Worm (Caenorhabditis elegans) whole organism, L2 larva: Measurements from ENCODE around the gene C01G6.3.

Experiments used
- C34F6.9 ChIP-seq: fragments of 150-350 bp; optimal IDR thresholded peaks from 2 replicates; lab custom pipeline; 2014; ENCODE audit warnings: missing biosample characterization, missing genetic modification characterization
- F13H6.1 ChIP-seq: sonication (generic microtip); optimal IDR thresholded peaks from 2 replicates; lab custom pipeline; 2016; ENCODE audit warnings: missing genetic modification characterization, missing compliant biosample characterization
- R02D3.7 ChIP-seq: fragments of 150-350 bp; optimal IDR thresholded peaks from 2 replicates; lab custom pipeline; 2014; ENCODE audit warnings: missing biosample characterization, missing genetic modification characterization
- Y55F3AM.14 ChIP-seq: fragments of 200-800 bp; sonication (Bioruptor generic); optimal IDR thresholded peaks from 2 replicates; lab custom pipeline; 2018; ENCODE audit warnings: mild to moderate bottlenecking, missing genetic modification characterization, missing compliant biosample characterization
- ZK546.5 ChIP-seq: sonication (generic microtip); optimal IDR thresholded peaks from 2 replicates; lab custom pipeline; 2017; ENCODE audit warnings: missing biosample characterization, missing genetic modification characterization
- alr-1 ChIP-seq: fragments of 150-350 bp; optimal IDR thresholded peaks from 2 replicates; lab custom pipeline; 2014; ENCODE audit warnings: missing biosample characterization, missing genetic modification characterization
- aly-2 ChIP-seq: fragments of 150-350 bp; optimal IDR thresholded peaks from 2 replicates; lab custom pipeline; 2014; ENCODE audit warnings: missing biosample characterization, missing genetic modification characterization
- blmp-1 ChIP-seq: sonication (generic microtip); optimal IDR thresholded peaks from 2 replicates; lab custom pipeline; 2017; ENCODE audit warnings: missing genetic modification characterization, mild to moderate bottlenecking, missing compliant biosample characterization, antibody characterized with exemption, moderate library complexity; ENCODE audit not compliant: insufficient read depth
- ceh-16 ChIP-seq: fragments of 150-350 bp; optimal IDR thresholded peaks from 2 replicates; lab custom pipeline; 2014; ENCODE audit warnings: missing biosample characterization, missing genetic modification characterization
- ceh-82 ChIP-seq: fragments of 150-350 bp; optimal IDR thresholded peaks from 2 replicates; lab custom pipeline; 2014; ENCODE audit warnings: missing biosample characterization, missing genetic modification characterization
- crh-2 ChIP-seq: sonication (generic microtip); optimal IDR thresholded peaks from 2 replicates; lab custom pipeline; 2017; ENCODE audit warnings: missing biosample characterization, missing genetic modification characterization
- dmd-4 ChIP-seq: sonication (generic microtip); optimal IDR thresholded peaks from 2 replicates; lab custom pipeline; 2017; ENCODE audit warnings: missing biosample characterization, missing genetic modification characterization
- egl-27 ChIP-seq: sonication (generic microtip); optimal IDR thresholded peaks from 3 replicates; lab custom pipeline; 2017; ENCODE audit warnings: missing biosample characterization, missing genetic modification reagents, missing genetic modification characterization
- elt-1 ChIP-seq: fragments of 150-350 bp; optimal IDR thresholded peaks from 2 replicates; lab custom pipeline; 2014; ENCODE audit warnings: missing biosample characterization, missing genetic modification characterization
- elt-3 ChIP-seq: sonication (generic microtip); optimal IDR thresholded peaks from 2 replicates; lab custom pipeline; 2017; ENCODE audit warnings: missing biosample characterization, missing genetic modification characterization
- fos-1 ChIP-seq: fragments of 150-350 bp; optimal IDR thresholded peaks from 2 replicates; lab custom pipeline; 2014; ENCODE audit warnings: missing biosample characterization, missing genetic modification characterization
- gmeb-1 ChIP-seq: fragments of 150-350 bp; optimal IDR thresholded peaks from 2 replicates; lab custom pipeline; 2014; ENCODE audit warnings: missing biosample characterization, missing genetic modification characterization
- lin-11 ChIP-seq: fragments of 150-350 bp; sonication (generic microtip); optimal IDR thresholded peaks from 2 replicates; lab custom pipeline; 2014; ENCODE audit warnings: missing biosample characterization, missing genetic modification characterization, inconsistent platforms, mixed read lengths
- lin-13 ChIP-seq: fragments of 150-350 bp; optimal IDR thresholded peaks from 2 replicates; lab custom pipeline; 2014; ENCODE audit warnings: missing biosample characterization, missing genetic modification reagents, missing genetic modification characterization
- lin-39 ChIP-seq: fragments of 150-350 bp; optimal IDR thresholded peaks from 2 replicates; lab custom pipeline; 2014; ENCODE audit warnings: missing biosample characterization, missing genetic modification reagents, missing genetic modification characterization
- lsy-2 ChIP-seq, 2 experiments: fragments of 150-350 bp in 1 of 2; sonication (generic microtip) in 1 of 2; optimal IDR thresholded peaks; 2 replicates each; lab custom pipeline; 2014 to 2017; ENCODE audit warnings: missing biosample characterization in 2 of 2, missing genetic modification characterization in 2 of 2
- mab-5 ChIP-seq: fragments of 150-350 bp; optimal IDR thresholded peaks from 2 replicates; lab custom pipeline; 2014; ENCODE audit warnings: missing biosample characterization, missing genetic modification characterization
- mdl-1 ChIP-seq, 2 experiments: fragments of 150-350 bp in 1 of 2; sonication (generic microtip) in 1 of 2; optimal IDR thresholded peaks; 2 replicates each; lab custom pipeline; 2017; ENCODE audit warnings: missing biosample characterization in 2 of 2, missing genetic modification characterization in 2 of 2
- nhr-10 ChIP-seq: sonication (generic microtip); optimal IDR thresholded peaks from 2 replicates; lab custom pipeline; 2017; ENCODE audit warnings: missing biosample characterization, missing genetic modification characterization
- nhr-11 ChIP-seq: fragments of 150-350 bp; optimal IDR thresholded peaks from 2 replicates; lab custom pipeline; 2014; ENCODE audit warnings: missing biosample characterization, missing genetic modification characterization
- nhr-12 ChIP-seq: fragments of 150-350 bp; optimal IDR thresholded peaks from 2 replicates; lab custom pipeline; 2014; ENCODE audit warnings: missing biosample characterization, missing genetic modification characterization
- nhr-129 ChIP-seq: fragments of 150-350 bp; optimal IDR thresholded peaks from 2 replicates; lab custom pipeline; 2014; ENCODE audit warnings: missing biosample characterization, missing genetic modification characterization
- nhr-21 ChIP-seq: fragments of 150-350 bp; optimal IDR thresholded peaks from 2 replicates; lab custom pipeline; 2014; ENCODE audit warnings: missing biosample characterization, missing genetic modification characterization
- nhr-237 ChIP-seq: fragments of 150-350 bp; optimal IDR thresholded peaks from 2 replicates; lab custom pipeline; 2014; ENCODE audit warnings: missing biosample characterization, missing genetic modification characterization
- nhr-25 ChIP-seq: fragments of 150-350 bp; sonication (generic microtip); optimal IDR thresholded peaks from 3 replicates; lab custom pipeline; 2014; ENCODE audit warnings: missing biosample characterization, missing genetic modification characterization
- nhr-6 ChIP-seq: fragments of 150-350 bp; optimal IDR thresholded peaks from 2 replicates; lab custom pipeline; 2014; ENCODE audit warnings: missing biosample characterization, missing genetic modification characterization
- nhr-77 ChIP-seq: fragments of 150-350 bp; optimal IDR thresholded peaks from 2 replicates; lab custom pipeline; 2014; ENCODE audit warnings: missing biosample characterization, missing genetic modification characterization
- peb-1 ChIP-seq: fragments of 150-350 bp; optimal IDR thresholded peaks from 2 replicates; lab custom pipeline; 2014; ENCODE audit warnings: missing biosample characterization, missing genetic modification characterization
- skn-1 ChIP-seq: sonication (generic microtip); optimal IDR thresholded peaks from 2 replicates; lab custom pipeline; 2017; ENCODE audit warnings: missing biosample characterization, missing genetic modification characterization
- sma-3 ChIP-seq: sonication (generic microtip); optimal IDR thresholded peaks from 2 replicates; lab custom pipeline; 2016; ENCODE audit warnings: missing genetic modification reagents, missing genetic modification characterization, missing compliant biosample characterization
- sma-9 ChIP-seq, 2 experiments: fragments of 150-350 bp in 1 of 2; sonication (generic microtip) in 1 of 2; optimal IDR thresholded peaks; 2 replicates each; lab custom pipeline; 2014 to 2016; ENCODE audit warnings: missing genetic modification characterization in 2 of 2, mild to moderate bottlenecking in 1 of 2, missing biosample characterization in 1 of 2, missing compliant biosample characterization in 1 of 2, missing genetic modification reagents in 1 of 2, moderate library complexity in 1 of 2
- snpc-4 ChIP-seq: fragments of 150-350 bp; optimal IDR thresholded peaks from 2 replicates; lab custom pipeline; 2014; ENCODE audit warnings: missing biosample characterization, missing genetic modification characterization
- unc-39 ChIP-seq: fragments of 150-350 bp; optimal IDR thresholded peaks from 2 replicates; lab custom pipeline; 2014; ENCODE audit warnings: missing biosample characterization, missing genetic modification characterization
- unc-55 ChIP-seq: fragments of 150-350 bp; sonication (generic microtip); optimal IDR thresholded peaks from 3 replicates; lab custom pipeline; 2014; ENCODE audit warnings: missing biosample characterization, missing genetic modification reagents, missing genetic modification characterization
- unc-62 ChIP-seq: fragments of 150-350 bp; optimal IDR thresholded peaks from 2 replicates; lab custom pipeline; 2014; ENCODE audit warnings: missing biosample characterization, missing genetic modification reagents, missing genetic modification characterization
- zag-1 ChIP-seq: fragments of 150-350 bp; optimal IDR thresholded peaks from 2 replicates; lab custom pipeline; 2014; ENCODE audit warnings: missing biosample characterization, missing genetic modification characterization
- ztf-1 ChIP-seq: fragments of 200-800 bp; sonication (Bioruptor generic); conservative IDR thresholded peaks from 2 replicates; pipeline ENCODE4 v1.3.6; 2022; ENCODE audit warnings: missing genetic modification characterization, missing compliant biosample characterization
- ztf-11 ChIP-seq: sonication (generic microtip); optimal IDR thresholded peaks from 2 replicates; lab custom pipeline; 2017; ENCODE audit warnings: missing biosample characterization, missing genetic modification characterization
- ztf-4 ChIP-seq: fragments of 150-350 bp; optimal IDR thresholded peaks from 2 replicates; lab custom pipeline; 2014; ENCODE audit warnings: missing biosample characterization, missing genetic modification characterization

C01G6.3 gene

DNA sequence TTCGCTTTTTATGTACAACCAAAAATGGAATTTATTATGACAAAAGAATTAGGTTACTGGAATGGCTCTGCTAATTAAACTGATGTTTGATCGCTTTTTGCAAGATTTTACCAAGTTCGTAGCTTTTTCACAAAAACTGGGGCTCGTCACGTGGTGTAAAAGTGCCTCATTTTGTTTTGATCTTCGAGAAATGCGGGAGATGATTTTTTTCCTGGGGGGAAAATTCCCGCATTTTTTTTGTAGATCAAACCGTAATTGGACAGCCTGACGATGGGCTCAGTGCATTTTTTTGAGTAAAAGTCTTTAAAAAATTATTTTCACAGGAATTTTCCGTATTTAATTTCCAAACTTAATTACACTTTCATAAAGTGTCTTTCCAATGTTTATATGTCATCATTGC, 19.4 kb downstream of the C01G6.3 start:
- TF ChIP-seq aly-2 (no peak), lsy-2 (tag; optimal IDR thresholded peaks at IDR 0.05; lab: Kevin White, UChicago) (no peak), ZK546.5 (no peak), blmp-1 (tag; lab: Kevin White, UChicago) (no peak), mab-5 (tag; lab: Kevin White, UChicago) (no peak), dmd-4 (tag; lab: Kevin White, UChicago) (no peak)

DNA sequence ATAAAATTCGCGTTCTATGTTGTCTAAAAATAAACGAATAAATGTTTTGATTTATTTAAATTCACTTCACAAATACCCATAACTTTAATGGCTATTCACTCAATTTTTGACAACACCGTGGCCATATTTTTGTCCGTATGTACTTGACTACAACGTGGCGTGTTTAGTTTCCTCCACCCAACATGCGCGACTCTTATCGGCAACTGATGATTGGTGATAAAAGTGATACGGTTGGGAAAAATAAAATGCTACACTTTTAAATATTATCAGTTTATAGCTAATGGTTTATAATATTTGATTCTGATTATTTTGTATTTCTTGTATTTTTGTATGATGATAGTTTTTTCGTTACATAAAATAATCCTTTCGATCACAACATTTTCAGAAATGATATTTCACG, 21.9 kb downstream of the C01G6.3 start, which contains the start of gene acs-7:
acs-7 (plus strand) TSS at position 386 of the 400 bp plus-strand sequence.
- TF ChIP-seq gmeb-1 (tag; lab: Kevin White, UChicago) (peak; percentile 50), skn-1 (tag; lab: Kevin White, UChicago) (peak; percentile 39), F13H6.1 (tag; lab: Kevin White, UChicago) (peak; percentile 31), elt-3 (tag; lab: Kevin White, UChicago) (no peak), snpc-4 (tag; lab: Kevin White, UChicago) (no peak), Y55F3AM.14 (no peak), C34F6.9 (tag; lab: Kevin White, UChicago) (no peak), sma-9 (GFP tag; optimal IDR thresholded peaks at IDR 0.05; lab: Kevin White, UChicago) (peak; percentile 52), sma-9 (tag; optimal IDR thresholded peaks at IDR 0.05; lab: Kevin White, UChicago) (no peak), fos-1 (peak; percentile 97), crh-2 (tag; lab: Kevin White, UChicago) (peak; percentile 91)

DNA sequence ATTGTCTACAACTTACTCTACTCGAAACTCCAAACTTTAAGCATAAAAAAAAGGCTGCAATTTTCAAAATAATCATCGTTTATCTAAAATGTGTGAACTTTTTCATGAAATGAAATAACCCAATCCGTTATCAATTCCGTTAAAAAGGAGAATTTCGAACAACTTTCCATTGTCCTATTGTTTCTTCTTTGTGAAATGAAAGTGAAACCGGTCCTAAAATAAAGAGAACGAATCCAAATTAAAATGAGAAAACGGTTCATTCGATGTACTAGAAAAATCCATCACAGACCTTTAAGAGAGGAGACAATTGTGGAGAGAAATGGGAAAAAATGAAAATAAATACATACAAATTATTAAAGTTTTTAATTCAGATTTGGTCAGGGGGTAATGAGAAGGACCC, 26.0 kb downstream of the C01G6.3 start, which contains the start of gene C01G6.9:
C01G6.9 (minus strand) TSS at position 141 of the 400 bp plus-strand sequence.
- TF ChIP-seq elt-1 (tag; lab: Kevin White, UChicago) (no peak), fos-1 (no peak), lin-11 (tag; lab: Kevin White, UChicago) (no peak), nhr-77 (tag; lab: Kevin White, UChicago) (no peak), ceh-82 (tag; lab: Kevin White, UChicago) (no peak), C34F6.9 (tag; lab: Kevin White, UChicago) (no peak), nhr-129 (tag; lab: Kevin White, UChicago) (no peak), ztf-1 (GFP tag; lab: Robert Waterston, UW) (no peak), lsy-2 (tag; optimal IDR thresholded peaks at IDR 0.05; lab: Kevin White, UChicago) (no peak), dmd-4 (tag; lab: Kevin White, UChicago) (no peak), skn-1 (tag; lab: Kevin White, UChicago) (no peak), peb-1 (tag; lab: Kevin White, UChicago) (no peak), unc-62 (GFP tag; lab: Kevin White, UChicago) (no peak), snpc-4 (tag; lab: Kevin White, UChicago) (no peak), egl-27 (tag; lab: Kevin White, UChicago) (no peak), aly-2 (no peak), nhr-12 (tag; lab: Kevin White, UChicago) (no peak)

DNA sequence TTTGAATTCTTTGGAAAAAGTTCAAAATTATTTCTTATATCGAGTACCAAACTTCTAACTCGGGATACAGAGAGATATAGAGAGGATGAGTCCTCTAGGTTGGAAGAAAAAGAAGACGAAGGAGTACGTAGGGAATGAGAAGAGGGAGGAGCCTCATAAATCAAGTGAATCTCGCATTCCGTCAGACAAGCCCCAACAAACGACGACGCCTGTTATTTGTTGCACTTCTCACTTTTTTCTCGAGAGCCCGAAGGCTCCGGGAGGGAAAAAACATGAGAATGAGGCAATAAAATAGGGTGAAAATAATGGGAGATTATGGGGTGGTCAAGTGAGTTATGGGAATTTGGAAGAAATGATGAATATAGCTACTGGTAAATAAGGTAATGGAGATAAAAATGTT, 30.0 kb downstream of the C01G6.3 start:
- TF ChIP-seq snpc-4 (tag; lab: Kevin White, UChicago) = no peak
- no peak for TF ChIP-seq blmp-1 (tag; lab: Kevin White, UChicago)
- TF ChIP-seq R02D3.7 (tag; lab: Kevin White, UChicago) = no peak
- no peak for TF ChIP-seq egl-27 (tag; lab: Kevin White, UChicago)
- TF ChIP-seq mab-5 (tag; lab: Kevin White, UChicago) = peak; percentile 93
- no peak for TF ChIP-seq nhr-25 (tag; lab: Kevin White, UChicago)
- TF ChIP-seq lin-39 (tag; lab: Kevin White, UChicago) = no peak
- no peak for TF ChIP-seq sma-3 (GFP tag; lab: Kevin White, UChicago)
- no peak for TF ChIP-seq alr-1 (tag; lab: Kevin White, UChicago)
- peak; percentile 23 for TF ChIP-seq sma-9 (GFP tag; optimal IDR thresholded peaks at IDR 0.05; lab: Kevin White, UChicago)
- no peak for TF ChIP-seq sma-9 (tag; optimal IDR thresholded peaks at IDR 0.05; lab: Kevin White, UChicago)
- TF ChIP-seq nhr-12 (tag; lab: Kevin White, UChicago) = no peak
- no peak for TF ChIP-seq mdl-1 (tag; optimal IDR thresholded peaks at IDR 0.05; lab: Kevin White, UChicago)
- TF ChIP-seq lin-11 (tag; lab: Kevin White, UChicago) = no peak
- no peak for TF ChIP-seq nhr-10
- TF ChIP-seq nhr-6 = no peak
- no peak for TF ChIP-seq aly-2
- TF ChIP-seq skn-1 (tag; lab: Kevin White, UChicago) = no peak
- no peak for TF ChIP-seq ztf-1 (GFP tag; lab: Robert Waterston, UW)
- no peak for TF ChIP-seq unc-39 (tag; lab: Kevin White, UChicago)
- TF ChIP-seq F13H6.1 (tag; lab: Kevin White, UChicago) = peak; percentile 1
- TF ChIP-seq lin-13 (GFP tag; lab: Kevin White, UChicago) = no peak
- no peak for TF ChIP-seq nhr-237 (tag; lab: Kevin White, UChicago)
- no peak for TF ChIP-seq ztf-4 (tag; lab: Kevin White, UChicago)
- no peak for TF ChIP-seq nhr-11 (tag; lab: Kevin White, UChicago)
- no peak for TF ChIP-seq crh-2 (tag; lab: Kevin White, UChicago)
- TF ChIP-seq ceh-82 (tag; lab: Kevin White, UChicago) = no peak
- no peak for TF ChIP-seq zag-1
- no peak for TF ChIP-seq nhr-21 (tag; lab: Kevin White, UChicago)
- TF ChIP-seq ztf-11 (tag; lab: Kevin White, UChicago) = no peak
- TF ChIP-seq elt-3 (tag; lab: Kevin White, UChicago) = no peak
- TF ChIP-seq ceh-16 (tag; lab: Kevin White, UChicago) = no peak
- no peak for TF ChIP-seq ZK546.5
- TF ChIP-seq C34F6.9 (tag; lab: Kevin White, UChicago) = no peak
- peak; percentile 23 for TF ChIP-seq unc-55 (GFP tag; lab: Kevin White, UChicago)
- no peak for TF ChIP-seq gmeb-1 (tag; lab: Kevin White, UChicago)
